Fruit fly (Drosophila melanogaster) whole organism, embryonic: ENCODE measurements around the gene Twdlalpha.
A peak's percentile ranks its signal among the peaks of the same experiment; 100 is the strongest.

Experiments used
- Awh ChIP-seq: fragments of 200-800 bp; sonication (Bioruptor generic); IDR thresholded peaks from 2 replicates; pipeline ENCODE4, ENCODE4 v1.3.6; 2022; ENCODE audit warnings: missing biosample characterization, missing genetic modification characterization
- CG12391 ChIP-seq: fragments of 200-800 bp; sonication (Bioruptor generic); optimal IDR thresholded peaks from 3 replicates; lab custom pipeline; 2018; ENCODE audit warnings: missing biosample characterization, mild to moderate bottlenecking, missing genetic modification characterization, moderate library complexity
- CG12659 ChIP-seq: fragments of 200-800 bp; sonication (Bioruptor generic); optimal IDR thresholded peaks from 3 replicates; lab custom pipeline; 2017; ENCODE audit warnings: mild to moderate bottlenecking, missing biosample characterization, missing genetic modification reagents, missing genetic modification characterization
- CG13296 ChIP-seq: fragments of 200-800 bp; sonication (Bioruptor generic); optimal IDR thresholded peaks from 3 replicates; lab custom pipeline; 2018; ENCODE audit warnings: missing biosample characterization, mild to moderate bottlenecking, missing genetic modification characterization
- CG14860 ChIP-seq: fragments of 200-800 bp; sonication (Bioruptor generic); IDR thresholded peaks from 3 replicates; pipeline ENCODE4 v1.3.6; 2022; ENCODE audit warnings: missing biosample characterization, missing genetic modification characterization; ENCODE audit not compliant: partially characterized antibody
- CG15696 ChIP-seq: fragments of 200-800 bp; sonication (Bioruptor generic); optimal IDR thresholded peaks from 2 replicates; lab custom pipeline; 2019; ENCODE audit warnings: missing biosample characterization, mild to moderate bottlenecking, missing genetic modification characterization, moderate library complexity
- CG1602 ChIP-seq: fragments of 200-800 bp; sonication (Bioruptor generic); optimal IDR thresholded peaks from 3 replicates; lab custom pipeline; 2016; ENCODE audit warnings: missing biosample characterization, missing genetic modification characterization
- CG1647 ChIP-seq: fragments of 200-800 bp; sonication (Bioruptor generic); optimal IDR thresholded peaks from 3 replicates; lab custom pipeline; 2016; ENCODE audit warnings: missing biosample characterization, missing genetic modification characterization
- CG17912 ChIP-seq: fragments of 200-800 bp; sonication (Bioruptor generic); optimal IDR thresholded peaks from 2 replicates; lab custom pipeline; 2018; ENCODE audit warnings: missing biosample characterization, mild to moderate bottlenecking, missing genetic modification characterization
- CG2202 ChIP-seq: fragments of 200-800 bp; sonication (Bioruptor generic); optimal IDR thresholded peaks from 2 replicates; lab custom pipeline; 2018; ENCODE audit warnings: missing biosample characterization, mild to moderate bottlenecking, missing genetic modification characterization
- CG4424 ChIP-seq: fragments of 200-800 bp; sonication (Bioruptor generic); optimal IDR thresholded peaks from 3 replicates; lab custom pipeline; 2016; ENCODE audit warnings: missing biosample characterization, missing genetic modification characterization
- CG4820 ChIP-seq: fragments of 200-800 bp; sonication (Bioruptor generic); optimal IDR thresholded peaks from 3 replicates; lab custom pipeline; 2016; ENCODE audit warnings: missing biosample characterization, missing genetic modification characterization
- CG5180 ChIP-seq: fragments of 200-800 bp; sonication (Bioruptor generic); optimal IDR thresholded peaks from 3 replicates; lab custom pipeline; 2017; ENCODE audit warnings: missing biosample characterization, missing genetic modification characterization, mild to moderate bottlenecking, moderate library complexity, missing genetic modification reagents
- CG6272 ChIP-seq: fragments of 200-800 bp; sonication (Bioruptor generic); IDR thresholded peaks from 2 replicates; pipeline ENCODE4 v1.3.6; 2022; ENCODE audit warnings: missing biosample characterization, missing genetic modification characterization
- CG6854 ChIP-seq: fragments of 200-800 bp; sonication (Bioruptor generic); optimal IDR thresholded peaks from 3 replicates; lab custom pipeline; 2017; ENCODE audit warnings: missing biosample characterization, mild to moderate bottlenecking, missing genetic modification characterization
- CG8281 ChIP-seq: fragments of 200-800 bp; sonication (Bioruptor generic); optimal IDR thresholded peaks from 2 replicates; lab custom pipeline; 2018; ENCODE audit warnings: missing biosample characterization, mild to moderate bottlenecking, missing genetic modification characterization, moderate library complexity
- CG8478 ChIP-seq: fragments of >200 bp; optimal IDR thresholded peaks from 2 replicates; lab custom pipeline; 2018
- Drgx ChIP-seq: fragments of 200-800 bp; sonication (Bioruptor generic); IDR thresholded peaks from 2 replicates; pipeline ENCODE4 v1.3.6; 2022; ENCODE audit warnings: missing biosample characterization, missing genetic modification characterization
- Fer3 ChIP-seq: fragments of 200-800 bp; sonication (Bioruptor generic); optimal IDR thresholded peaks from 2 replicates; lab custom pipeline; 2018; ENCODE audit warnings: missing biosample characterization, mild to moderate bottlenecking, missing genetic modification characterization, moderate library complexity
- GATAe ChIP-seq: fragments of 200-800 bp; sonication (Bioruptor generic); conservative IDR thresholded peaks from 2 replicates; pipeline ENCODE4 v1.3.6; 2022; ENCODE audit warnings: missing biosample characterization, missing genetic modification characterization
- Hmx ChIP-seq: fragments of 200-800 bp; sonication (Bioruptor generic); optimal IDR thresholded peaks from 2 replicates; lab custom pipeline; 2016; ENCODE audit warnings: missing biosample characterization, missing genetic modification characterization
- Hr3 ChIP-seq: fragments of 200-800 bp; sonication (Bioruptor generic); optimal IDR thresholded peaks from 3 replicates; lab custom pipeline; 2016; ENCODE audit warnings: missing biosample characterization, missing genetic modification characterization
- Usf ChIP-seq: fragments of 200-800 bp; sonication (Bioruptor generic); optimal IDR thresholded peaks from 2 replicates; lab custom pipeline; 2017; ENCODE audit warnings: missing genotype, missing biosample characterization, missing genetic modification characterization
- al ChIP-seq: fragments of 200-800 bp; sonication (Bioruptor generic); IDR thresholded peaks from 2 replicates; pipeline ENCODE4 v1.3.6; 2022; ENCODE audit warnings: missing biosample characterization, missing genetic modification characterization
- croc ChIP-seq: fragments of 200-800 bp; sonication (Bioruptor generic); conservative IDR thresholded peaks from 3 replicates; pipeline ENCODE4 v1.3.6; 2022; ENCODE audit warnings: missing biosample characterization, missing genetic modification characterization
- exex ChIP-seq: fragments of 200-800 bp; sonication (Bioruptor generic); optimal IDR thresholded peaks from 4 replicates; lab custom pipeline; 2018; ENCODE audit warnings: missing biosample characterization, mild to moderate bottlenecking, missing genetic modification characterization, moderate library complexity
- grn ChIP-seq: fragments of 200-800 bp; sonication (Bioruptor generic); optimal IDR thresholded peaks from 3 replicates; lab custom pipeline; 2017; ENCODE audit warnings: missing biosample characterization, missing genetic modification characterization
- klu ChIP-seq: fragments of 200-800 bp; sonication (Bioruptor generic); IDR thresholded peaks from 2 replicates; pipeline ENCODE4 v1.3.6; 2022; ENCODE audit warnings: missing biosample characterization, missing genetic modification characterization
- pho ChIP-seq: fragments of 200-800 bp; sonication (Bioruptor generic); optimal IDR thresholded peaks from 2 replicates; lab custom pipeline; 2016; ENCODE audit warnings: missing biosample characterization, missing genetic modification characterization
- rib ChIP-seq: fragments of 200-800 bp; sonication (Bioruptor generic); IDR thresholded peaks from 2 replicates; pipeline ENCODE4 v1.3.6; 2022; ENCODE audit warnings: missing biosample characterization, missing genetic modification characterization
- scrt ChIP-seq: fragments of 200-800 bp; sonication (Bioruptor generic); optimal IDR thresholded peaks from 2 replicates; lab custom pipeline; 2018; ENCODE audit warnings: missing biosample characterization, mild to moderate bottlenecking, missing genetic modification characterization, moderate library complexity
- sug ChIP-seq: fragments of 200-800 bp; optimal IDR thresholded peaks from 2 replicates; lab custom pipeline; 2019; ENCODE audit warnings: missing biosample characterization, mild to moderate bottlenecking, missing genetic modification characterization, moderate library complexity

The Twdlalpha gene

DNA sequence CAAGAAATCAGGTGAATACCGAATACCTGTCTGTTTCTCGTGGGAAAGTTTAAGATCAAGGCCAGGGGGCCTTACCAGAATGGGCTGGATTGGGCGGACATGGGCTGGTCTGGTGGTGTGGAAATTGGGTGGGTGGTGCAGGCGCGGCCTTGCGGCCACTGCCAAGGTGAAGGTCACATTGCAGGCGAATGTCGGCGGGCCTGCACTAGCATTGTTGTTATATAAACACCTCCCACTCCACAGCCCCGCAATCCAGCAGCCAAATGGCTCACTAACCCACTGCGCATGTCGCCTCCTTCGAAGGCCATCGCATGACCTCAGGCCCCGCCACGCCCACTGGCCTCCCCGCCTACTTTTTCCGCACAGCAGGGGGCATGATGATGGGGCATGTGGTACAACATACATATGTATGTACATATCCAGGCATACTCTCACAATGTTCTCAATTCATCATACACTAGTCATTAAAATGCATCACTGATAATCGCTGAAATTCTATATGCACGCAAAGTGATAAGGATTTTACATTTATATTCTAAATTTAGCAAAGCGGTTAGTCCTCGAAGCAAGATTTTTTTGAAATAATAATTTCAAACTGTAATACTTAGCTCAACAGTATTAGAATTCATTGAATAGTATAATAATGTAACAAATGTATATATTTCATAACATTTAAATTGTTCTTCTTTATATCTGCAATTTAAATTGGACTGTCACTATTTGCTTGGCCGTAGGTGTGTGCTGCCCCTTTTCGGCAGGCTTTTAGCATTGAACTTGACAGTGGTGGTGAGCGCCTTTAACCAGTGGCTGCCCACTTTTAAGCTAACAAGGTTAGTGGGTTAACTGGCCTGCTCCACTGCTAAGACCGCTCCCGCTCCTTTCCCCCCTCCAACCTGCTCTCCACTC is 45.8 kb upstream of the Twdlalpha start (continued):
- TF ChIP-seq CG4820 (GFP tag; lab: Kevin White, UChicago) (no peak), rib (GFP tag; lab: Robert Waterston, UW) (no peak), Fer3 (tag; lab: Kevin White, UChicago) (no peak), CG14860 (GFP tag; lab: Robert Waterston, UW) (no peak), CG1602 (GFP tag; lab: Kevin White, UChicago) (no peak), CG5180 (GFP tag; lab: Kevin White, UChicago) (no peak)

DNA sequence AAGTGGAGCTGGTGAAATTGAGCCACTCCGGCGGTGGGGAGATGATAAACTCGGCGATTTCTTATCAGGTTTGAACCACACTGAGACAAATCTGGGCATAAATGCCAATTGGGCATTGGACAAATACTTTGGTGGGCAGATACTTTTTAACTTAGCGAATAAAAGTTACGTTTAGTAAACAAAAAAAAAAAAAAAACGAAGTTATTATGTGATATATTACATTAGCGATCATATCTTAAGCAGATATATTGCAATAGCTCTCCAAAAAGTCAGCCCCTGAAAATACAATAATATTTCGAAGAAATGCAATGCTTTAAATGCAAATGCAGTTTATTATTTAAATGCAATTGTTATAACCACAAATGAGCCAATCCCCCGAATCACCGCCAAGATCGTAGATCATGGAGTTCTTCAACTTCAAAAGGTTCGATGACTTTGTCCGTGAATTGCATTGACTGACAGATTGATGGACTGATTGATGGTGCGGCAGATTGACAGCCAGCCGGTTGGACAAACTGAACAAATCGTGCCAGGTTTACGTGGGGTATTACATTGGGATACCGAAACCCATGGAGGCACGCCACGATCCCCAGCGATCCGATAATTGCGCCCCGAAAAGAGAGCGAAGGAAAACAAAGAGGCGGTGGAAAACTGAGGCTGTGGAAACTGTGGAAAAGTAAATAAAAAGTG is 44.6 kb upstream of the Twdlalpha start:
- TF ChIP-seq CG2202 (tag; lab: Kevin White, UChicago) (no peak), CG8281 (tag; lab: Kevin White, UChicago) (peak; percentile 97), CG12391 (tag; lab: Kevin White, UChicago) (no peak), al (no peak), CG15696 (no peak), Hr3 (GFP tag; lab: Kevin White, UChicago) (no peak)

DNA sequence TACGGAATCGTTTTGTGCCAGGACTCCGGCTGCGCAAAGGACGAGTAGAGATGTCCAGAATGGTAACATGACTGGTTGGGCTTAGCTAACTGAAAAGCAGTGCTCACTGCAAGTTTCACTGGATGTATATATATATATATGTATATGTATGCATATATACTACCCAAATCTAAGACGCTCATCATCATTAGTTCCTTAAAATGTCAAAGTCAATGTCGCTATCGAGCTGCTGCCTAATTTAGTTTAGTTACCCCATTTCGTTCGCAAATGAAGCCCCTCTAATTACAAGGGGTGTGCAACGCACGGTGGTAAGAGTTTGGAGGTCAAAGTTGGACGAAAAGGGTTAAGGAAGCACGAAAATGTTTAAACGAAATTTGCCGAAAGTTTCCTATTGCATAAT is 42.6 kb upstream of the Twdlalpha start, which contains the start of gene CG9676:
Gene CG9676 (minus strand): TSS at position 101 of the 400 bp plus-strand sequence.
- no peak for TF ChIP-seq CG13296
- TF ChIP-seq scrt (GFP tag; lab: Kevin White, UChicago): no peak
- TF ChIP-seq CG6854 (GFP tag; lab: Kevin White, UChicago): no peak
- TF ChIP-seq CG14860 (GFP tag; lab: Robert Waterston, UW): no peak
- TF ChIP-seq pho (GFP tag; lab: Kevin White, UChicago): no peak
- no peak for TF ChIP-seq CG12659 (GFP tag; lab: Kevin White, UChicago)
- no peak for TF ChIP-seq CG17912 (GFP tag; lab: Kevin White, UChicago)
- no peak for TF ChIP-seq Drgx (GFP tag; lab: Robert Waterston, UW)

DNA sequence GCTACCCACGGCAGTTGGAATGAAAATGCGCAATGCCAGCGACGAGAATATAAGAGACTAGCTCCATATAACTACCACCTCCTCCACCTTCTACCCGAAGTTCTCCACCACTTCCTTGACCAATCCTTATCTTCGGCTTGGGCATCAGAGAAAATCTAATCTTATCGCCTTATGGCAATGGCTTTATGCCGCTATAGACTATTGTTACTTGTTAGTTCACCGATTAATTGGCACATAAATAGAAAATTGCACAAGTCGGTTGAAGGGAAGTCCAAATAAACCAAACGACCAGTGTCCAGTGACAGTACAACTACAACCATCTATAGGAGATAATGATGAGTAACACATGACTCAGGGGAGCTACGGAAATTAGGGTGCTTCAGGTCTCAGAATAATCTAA is 40.7 kb upstream of the Twdlalpha start, which contains the start of gene sphe:
Gene sphe (minus strand): TSS at position 32 of the 400 bp plus-strand sequence.
- peak; percentile 46 for TF ChIP-seq GATAe (GFP tag; lab: Robert Waterston, UW)
- no peak for TF ChIP-seq croc
- TF ChIP-seq exex: peak; percentile 61
- peak; percentile 35 for TF ChIP-seq grn (GFP tag; lab: Kevin White, UChicago)
- no peak for TF ChIP-seq klu
- no peak for TF ChIP-seq Awh (GFP tag; lab: Robert Waterston, UW)
- TF ChIP-seq Hmx: no peak
- TF ChIP-seq CG1647 (GFP tag; lab: Kevin White, UChicago): no peak
- no peak for TF ChIP-seq CG4424 (GFP tag; lab: Kevin White, UChicago)
- TF ChIP-seq sug (tag; lab: Kevin White, UChicago): peak; percentile 9
- TF ChIP-seq Usf: no peak
- no peak for TF ChIP-seq CG6272 (GFP tag; lab: Robert Waterston, UW)
- TF ChIP-seq CG8478 (lab: Kevin White, UChicago): no peak
